Worm (Caenorhabditis elegans) whole organism, L2 larva: ENCODE measurements around the gene D1086.19.

ENCODE experiments used
- ceh-16 ChIP-seq: fragments of 150-350 bp; optimal IDR thresholded peaks from 2 replicates; lab custom pipeline; 2014; ENCODE audit warnings: missing biosample characterization, missing genetic modification characterization
- lin-13 ChIP-seq: fragments of 150-350 bp; optimal IDR thresholded peaks from 2 replicates; lab custom pipeline; 2014; ENCODE audit warnings: missing biosample characterization, missing genetic modification reagents, missing genetic modification characterization
- mdl-1 ChIP-seq, 2 experiments: fragments of 150-350 bp in 1 of 2; sonication (generic microtip) in 1 of 2; optimal IDR thresholded peaks; 2 replicates each; lab custom pipeline; 2017; ENCODE audit warnings: missing biosample characterization in 2 of 2, missing genetic modification characterization in 2 of 2
- nhr-11 ChIP-seq: fragments of 150-350 bp; optimal IDR thresholded peaks from 2 replicates; lab custom pipeline; 2014; ENCODE audit warnings: missing biosample characterization, missing genetic modification characterization
- nhr-21 ChIP-seq: fragments of 150-350 bp; optimal IDR thresholded peaks from 2 replicates; lab custom pipeline; 2014; ENCODE audit warnings: missing biosample characterization, missing genetic modification characterization

ce11 chrV:14057540-14057939, 30.6 kb upstream of the D1086.19 start, which contains the start of gene F58D12.3:
- TF ChIP-seq lin-13 = no peak
- TF ChIP-seq mdl-1 (tag; optimal IDR thresholded peaks at IDR 0.05; lab: Kevin White, UChicago) = no peak
- TF ChIP-seq nhr-11 = no peak
- no peak for TF ChIP-seq ceh-16
- TF ChIP-seq nhr-21 (tag; lab: Kevin White, UChicago) = no peak
